Worm (Caenorhabditis elegans): ENCODE measurements around the gene col-167.

- TF ChIP-seq fkh-10 (GFP tag; optimal IDR thresholded peaks at IDR 0.05) (no peak), zag-1 (tag; optimal IDR thresholded peaks at IDR 0.05) (no peak), nfya-1 (tag; optimal IDR thresholded peaks at IDR 0.05; ENCODE audit: insufficient read depth) (no peak)
Measured at ce11 chrX:6355030-6355635, 31.8 kb downstream of the col-167 start, which contains the start of gene C03B1.5.
